Fruit fly (Drosophila melanogaster): ENCODE results near the gene Trx2.

Trx2 gene

dm6 chr2L:9616654-9617053 lies 3.7 kb downstream of the Trx2 start (continued):
- TF ChIP-seq pan (optimal IDR thresholded peaks at IDR 0.05) (no peak), CG9705 (GFP tag; optimal IDR thresholded peaks at IDR 0.05) (no peak), psq (GFP tag; optimal IDR thresholded peaks at IDR 0.05) (no peak), CrebA (GFP tag; optimal IDR thresholded peaks at IDR 0.05; ENCODE audit: borderline replicate concordance) (no peak), lola (GFP tag; optimal IDR thresholded peaks at IDR 0.05) (no peak), OdsH (GFP tag; optimal IDR thresholded peaks at IDR 0.05) (peak; percentile 8), usp (GFP tag; optimal IDR thresholded peaks at IDR 0.05) (no peak), Dfd (GFP tag; optimal IDR thresholded peaks at IDR 0.05) (no peak), sv (GFP tag; optimal IDR thresholded peaks at IDR 0.05) (peak; percentile 33), Dif (GFP tag; optimal IDR thresholded peaks at IDR 0.05; ENCODE audit: partially characterized antibody) (peak; percentile 42), Sp1 (GFP tag; optimal IDR thresholded peaks at IDR 0.05) (peak; percentile 26), GATAd (GFP tag; optimal IDR thresholded peaks at IDR 0.05) (no peak), Hnf4 (GFP tag; optimal IDR thresholded peaks at IDR 0.05) (peak; percentile 69), dsf (GFP tag; optimal IDR thresholded peaks at IDR 0.05; ENCODE audit: borderline replicate concordance) (no peak), sage (GFP tag; optimal IDR thresholded peaks at IDR 0.05) (no peak)

- TF ChIP-seq Rel (GFP tag; optimal IDR thresholded peaks at IDR 0.05) (no peak), Rel (tag; optimal IDR thresholded peaks at IDR 0.05) (no peak), dmrt93B (GFP tag; optimal IDR thresholded peaks at IDR 0.05) (no peak), HLH106 (tag; optimal IDR thresholded peaks at IDR 0.05) (no peak), Abd-B (GFP tag; optimal IDR thresholded peaks at IDR 0.05) (no peak), Jra (GFP tag; optimal IDR thresholded peaks at IDR 0.05) (no peak), h (GFP tag; optimal IDR thresholded peaks at IDR 0.05) (no peak), sv (GFP tag; optimal IDR thresholded peaks at IDR 0.05) (no peak), Sp1 (GFP tag; optimal IDR thresholded peaks at IDR 0.05) (no peak), Dfd (GFP tag; optimal IDR thresholded peaks at IDR 0.05) (no peak), ey (GFP tag; optimal IDR thresholded peaks at IDR 0.05) (no peak), Myc (optimal IDR thresholded peaks at IDR 0.05) (no peak), tai (GFP tag; optimal IDR thresholded peaks at IDR 0.05) (no peak), foxo (GFP tag; optimal IDR thresholded peaks at IDR 0.05) (no peak), GATAd (GFP tag; optimal IDR thresholded peaks at IDR 0.05) (no peak), Hr78 (GFP tag; optimal IDR thresholded peaks at IDR 0.05) (no peak)
These were observed 4.9 kb downstream of the Trx2 start for dm6 chr2L:9617908-9618307.

- TF ChIP-seq N (GFP tag; optimal IDR thresholded peaks at IDR 0.05) (no peak), Dfd (GFP tag; optimal IDR thresholded peaks at IDR 0.05) (no peak), Hr78 (GFP tag; optimal IDR thresholded peaks at IDR 0.05) (no peak), CG9705 (GFP tag; optimal IDR thresholded peaks at IDR 0.05) (no peak), Hnf4 (GFP tag; optimal IDR thresholded peaks at IDR 0.05) (no peak), woc (GFP tag; optimal IDR thresholded peaks at IDR 0.05) (no peak), dmrt93B (GFP tag; optimal IDR thresholded peaks at IDR 0.05) (no peak), Vsx2 (GFP tag; optimal IDR thresholded peaks at IDR 0.05; ENCODE audit: partially characterized antibody) (no peak), sage (GFP tag; optimal IDR thresholded peaks at IDR 0.05) (no peak), h (GFP tag; optimal IDR thresholded peaks at IDR 0.05) (peak; percentile 48), dl (GFP tag; optimal IDR thresholded peaks at IDR 0.05; ENCODE audit: insufficient read depth in 1 of 2, partially characterized antibody in 2 of 2) (no peak), jim (GFP tag; optimal IDR thresholded peaks at IDR 0.05) (no peak), fru (GFP tag; optimal IDR thresholded peaks at IDR 0.05) (no peak), br (GFP tag; optimal IDR thresholded peaks at IDR 0.05) (peak; percentile 61), Rel (GFP tag; optimal IDR thresholded peaks at IDR 0.05) (no peak), Rel (tag; optimal IDR thresholded peaks at IDR 0.05) (peak; percentile 5), sv (GFP tag; optimal IDR thresholded peaks at IDR 0.05) (no peak), lola (GFP tag; optimal IDR thresholded peaks at IDR 0.05) (no peak)
These were observed 5.9 kb downstream of the Trx2 start for dm6 chr2L:9618871-9619270.

dm6 chr2L:9619925-9620324 lies 7.0 kb downstream of the Trx2 start:
- no peak for TF ChIP-seq rgr (GFP tag; optimal IDR thresholded peaks at IDR 0.05)
- TF ChIP-seq Hr78 (GFP tag; optimal IDR thresholded peaks at IDR 0.05), result no peak
- TF ChIP-seq CG32264 (GFP tag; optimal IDR thresholded peaks at IDR 0.05), result no peak
- TF ChIP-seq Hr83 (GFP tag; optimal IDR thresholded peaks at IDR 0.05; ENCODE audit: poor library complexity, severe bottlenecking), result no peak
- no peak for TF ChIP-seq GATAd (GFP tag; optimal IDR thresholded peaks at IDR 0.05)
- TF ChIP-seq sage (GFP tag; optimal IDR thresholded peaks at IDR 0.05), result no peak
- no peak for TF ChIP-seq woc (GFP tag; optimal IDR thresholded peaks at IDR 0.05)
- TF ChIP-seq Sp1 (GFP tag; optimal IDR thresholded peaks at IDR 0.05), result no peak
- TF ChIP-seq br (GFP tag; optimal IDR thresholded peaks at IDR 0.05), result peak; percentile 21
- no peak for TF ChIP-seq Abd-B (GFP tag; optimal IDR thresholded peaks at IDR 0.05)
- TF ChIP-seq CrebA (GFP tag; optimal IDR thresholded peaks at IDR 0.05; ENCODE audit: borderline replicate concordance), result peak; percentile 48
- TF ChIP-seq Vsx2 (GFP tag; optimal IDR thresholded peaks at IDR 0.05; ENCODE audit: partially characterized antibody), result no peak
- no peak for TF ChIP-seq Rel (GFP tag; optimal IDR thresholded peaks at IDR 0.05)
- peak; percentile 59 for TF ChIP-seq Rel (tag; optimal IDR thresholded peaks at IDR 0.05)
- no peak for TF ChIP-seq sv (GFP tag; optimal IDR thresholded peaks at IDR 0.05)
- no peak for TF ChIP-seq jim (GFP tag; optimal IDR thresholded peaks at IDR 0.05)
